Worm (Caenorhabditis elegans): ENCODE measurements around the gene D2024.4.

ce11 chrIV:7276661-7277060, 45.6 kb downstream of the D2024.4 start, which contains the start of gene C06E4.2:
- TF ChIP-seq unc-130 (GFP tag; optimal IDR thresholded peaks at IDR 0.05) (no peak), snpc-4 (tag; optimal IDR thresholded peaks at IDR 0.05) (no peak), ama-1 (optimal IDR thresholded peaks at IDR 0.05) (no peak), dmd-8 (GFP tag; IDR thresholded peaks at IDR 0.05) (no peak), mxl-3 (GFP tag; optimal IDR thresholded peaks at IDR 0.05) (no peak), mdt-29 (GFP tag; IDR thresholded peaks at IDR 0.05) (no peak), attf-4 (tag; optimal IDR thresholded peaks at IDR 0.05) (no peak)
